Fruit fly (Drosophila melanogaster) whole organism: ENCODE data around the gene Nbr.

Experiments used
- EcR ChIP-seq, 2 experiments: fragments of >200 bp; optimal IDR thresholded peaks; 2 replicates each; lab custom pipeline; 2017; ENCODE audit warnings: missing biosample characterization in 2 of 2, missing genetic modification characterization in 2 of 2, missing genetic modification reagents in 2 of 2
- pan ChIP-seq: fragments of >200 bp; optimal IDR thresholded peaks from 2 replicates; lab custom pipeline; 2017
- psq ChIP-seq: fragments of >200 bp; optimal IDR thresholded peaks from 2 replicates; lab custom pipeline; 2017
- usp ChIP-seq: fragments of >200 bp; optimal IDR thresholded peaks from 2 replicates; lab custom pipeline; 2017; ENCODE audit warnings: missing biosample characterization, missing genetic modification characterization, mixed read lengths

DNA sequence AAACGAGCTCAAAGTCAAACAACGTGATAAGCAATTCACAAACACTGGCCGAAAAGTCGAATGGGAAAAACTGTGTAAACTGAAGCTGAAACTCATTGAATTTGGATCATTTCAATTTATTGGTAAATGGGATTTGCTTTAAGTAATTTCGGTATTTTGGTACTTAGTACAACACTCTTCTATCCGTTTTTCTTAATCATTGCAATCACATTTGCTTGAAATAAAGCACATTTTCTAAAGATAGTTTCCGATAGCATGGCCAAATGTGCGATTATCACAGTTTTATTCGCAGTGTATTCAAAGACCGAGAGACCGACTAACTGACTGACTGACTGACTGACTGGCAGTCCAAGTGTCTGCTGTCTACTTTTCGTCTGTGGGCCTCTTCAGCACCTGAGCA lies 33.6 kb upstream of the Nbr start:
- TF ChIP-seq usp (GFP tag; lab: Kevin White, UChicago) (no peak), pan (lab: Kevin White, UChicago) (no peak), psq (lab: Kevin White, UChicago) (no peak), EcR (GFP tag; optimal IDR thresholded peaks at IDR 0.05; lab: Kevin White, UChicago) (no peak)
